Worm (Caenorhabditis elegans) whole organism, midembryonic: ENCODE measurements around the gene aat-1.

ENCODE experiments used
- T22C8.4 ChIP-seq: fragments of 200-800 bp; sonication (Bioruptor generic); IDR thresholded peaks from 2 replicates; pipeline ENCODE4 v1.3.6; 2022; ENCODE audit warnings: missing genetic modification characterization, missing compliant biosample characterization
- cog-1 ChIP-seq: sonication (generic microtip); optimal IDR thresholded peaks from 2 replicates; lab custom pipeline; 2016; ENCODE audit warnings: missing genetic modification characterization, missing compliant biosample characterization
- flt-1 ChIP-seq: fragments of 200-800 bp; sonication (Bioruptor generic); IDR thresholded peaks from 2 replicates; pipeline ENCODE4 v1.3.6; 2022; ENCODE audit warnings: missing genetic modification characterization, missing compliant biosample characterization
- klf-2 ChIP-seq: fragments of 200-800 bp; sonication (Bioruptor generic); conservative IDR thresholded peaks from 2 replicates; pipeline ENCODE4 v1.3.6; 2022; ENCODE audit warnings: missing genetic modification reagents, missing genetic modification characterization, missing compliant biosample characterization
- med-1 ChIP-seq: sonication (generic microtip); optimal IDR thresholded peaks from 2 replicates; lab custom pipeline; 2017; ENCODE audit warnings: missing genetic modification characterization, mild to moderate bottlenecking, missing compliant biosample characterization, antibody characterized with exemption, missing genetic modification reagents; ENCODE audit not compliant: insufficient read depth
- ref-1 ChIP-seq: fragments of 200-800 bp; sonication (Bioruptor generic); conservative IDR thresholded peaks from 2 replicates; pipeline ENCODE4 v1.3.6; 2022; ENCODE audit warnings: missing genetic modification reagents, missing genetic modification characterization, missing compliant biosample characterization
- tab-1 ChIP-seq: fragments of 200-800 bp; sonication (Bioruptor generic); IDR thresholded peaks from 2 replicates; pipeline ENCODE4 v1.3.6; 2022; ENCODE audit warnings: missing genetic modification characterization, missing compliant biosample characterization
- ztf-23 ChIP-seq: fragments of 200-800 bp; sonication (Bioruptor generic); IDR thresholded peaks from 2 replicates; pipeline ENCODE4 v1.3.6; 2022; ENCODE audit warnings: missing genetic modification reagents, missing genetic modification characterization, missing compliant biosample characterization
- ztf-29 ChIP-seq: fragments of 200-800 bp; sonication (Bioruptor generic); IDR thresholded peaks from 2 replicates; pipeline ENCODE4 v1.3.6; 2022; ENCODE audit warnings: missing genetic modification reagents, missing genetic modification characterization, missing compliant biosample characterization

Gene aat-1

ce11 chrIV:9588784-9589457 is 12.6 kb downstream of the aat-1 start, which contains the start of gene trcs-1:
trcs-1 (minus strand) TSS chrIV:9588834.
- TF ChIP-seq ztf-29 (GFP tag; lab: Robert Waterston, UW) (no peak), tab-1 (no peak), flt-1 (GFP tag; lab: Robert Waterston, UW) (no peak), klf-2 (GFP tag; lab: Robert Waterston, UW) (no peak), cog-1 (no peak), ref-1 (GFP tag; lab: Robert Waterston, UW) (no peak), med-1 (GFP tag; lab: Kevin White, UChicago) (no peak)

- TF ChIP-seq ztf-23 (GFP tag; lab: Robert Waterston, UW): no peak
- no peak for TF ChIP-seq med-1 (GFP tag; lab: Kevin White, UChicago)
- no peak for TF ChIP-seq flt-1 (GFP tag; lab: Robert Waterston, UW)
- TF ChIP-seq ref-1 (GFP tag; lab: Robert Waterston, UW): no peak
- TF ChIP-seq klf-2 (GFP tag; lab: Robert Waterston, UW): no peak
- no peak for TF ChIP-seq tab-1
- no peak for TF ChIP-seq ztf-29 (GFP tag; lab: Robert Waterston, UW)
- TF ChIP-seq T22C8.4: no peak
- no peak for TF ChIP-seq cog-1
These were observed 17.1 kb downstream of the aat-1 start for ce11 chrIV:9584352-9584751.

ce11 chrIV:9580021-9580420 is 21.5 kb downstream of the aat-1 start, which contains the start of gene npr-2:
npr-2 (minus strand) TSS chrIV:9580121.
- TF ChIP-seq ztf-23 (GFP tag; lab: Robert Waterston, UW) (no peak), tab-1 (no peak), med-1 (GFP tag; lab: Kevin White, UChicago) (no peak), ztf-29 (GFP tag; lab: Robert Waterston, UW) (no peak), cog-1 (no peak), flt-1 (GFP tag; lab: Robert Waterston, UW) (no peak), ref-1 (GFP tag; lab: Robert Waterston, UW) (no peak), klf-2 (GFP tag; lab: Robert Waterston, UW) (no peak), T22C8.4 (no peak)

- no peak for TF ChIP-seq flt-1 (GFP tag; lab: Robert Waterston, UW)
- no peak for TF ChIP-seq T22C8.4
- no peak for TF ChIP-seq med-1 (GFP tag; lab: Kevin White, UChicago)
These were observed 35.0 kb downstream of the aat-1 start, which contains the start of gene lron-14 for ce11 chrIV:9566505-9566904. lron-14 (minus strand) TSS chrIV:9566605.

ce11 chrIV:9563529-9564376 is 37.7 kb downstream of the aat-1 start:
- TF ChIP-seq flt-1 (GFP tag; lab: Robert Waterston, UW): no peak

ce11 chrIV:9563079-9563478 is 38.4 kb downstream of the aat-1 start, which contains the start of gene col-122:
col-122 (plus strand) TSS chrIV:9563379.
- no peak for TF ChIP-seq ztf-23 (GFP tag; lab: Robert Waterston, UW)
- TF ChIP-seq flt-1 (GFP tag; lab: Robert Waterston, UW): no peak
- TF ChIP-seq med-1 (GFP tag; lab: Kevin White, UChicago): no peak
- TF ChIP-seq ztf-29 (GFP tag; lab: Robert Waterston, UW): no peak
- TF ChIP-seq cog-1: no peak
- no peak for TF ChIP-seq ref-1 (GFP tag; lab: Robert Waterston, UW)
- no peak for TF ChIP-seq tab-1
- TF ChIP-seq klf-2 (GFP tag; lab: Robert Waterston, UW): no peak
- no peak for TF ChIP-seq T22C8.4
